Worm (Caenorhabditis elegans) whole organism, L4 larva: ENCODE results near the gene clec-62.

Source experiments
- F26F4.8 ChIP-seq: fragments of 200-800 bp; sonication (Bioruptor generic); conservative IDR thresholded peaks from 2 replicates; pipeline ENCODE4 v1.3.6; 2022; ENCODE audit warnings: missing genetic modification characterization, missing compliant biosample characterization
- ZK546.5 ChIP-seq, 2 experiments: sonication (generic microtip); optimal IDR thresholded peaks; 2 replicates each; lab custom pipeline; 2017; ENCODE audit warnings: missing biosample characterization in 2 of 2, missing genetic modification characterization in 2 of 2
- ceh-28 ChIP-seq: fragments of 150-350 bp; optimal IDR thresholded peaks from 2 replicates; lab custom pipeline; 2014; ENCODE audit warnings: missing biosample characterization, missing genetic modification reagents, missing genetic modification characterization
- cey-2 ChIP-seq: sonication (generic microtip); optimal IDR thresholded peaks from 3 replicates; lab custom pipeline; 2017; ENCODE audit warnings: missing genetic modification characterization, mild to moderate bottlenecking, missing compliant biosample characterization, antibody characterized with exemption, borderline replicate concordance; ENCODE audit not compliant: insufficient read depth
- fkh-10 ChIP-seq: fragments of 150-350 bp; optimal IDR thresholded peaks from 2 replicates; lab custom pipeline; 2014; ENCODE audit warnings: missing biosample characterization, missing genetic modification reagents, missing genetic modification characterization
- jun-1 ChIP-seq: fragments of 150-350 bp; optimal IDR thresholded peaks from 2 replicates; lab custom pipeline; 2014; ENCODE audit warnings: missing biosample characterization, missing genetic modification reagents, missing genetic modification characterization
- mdl-1 ChIP-seq, 2 experiments: fragments of 150-350 bp in 1 of 2; sonication (generic microtip) in 1 of 2; optimal IDR thresholded peaks; 2 replicates each; lab custom pipeline; 2014 to 2017; ENCODE audit warnings: missing biosample characterization in 2 of 2, missing genetic modification characterization in 2 of 2
- mep-1 ChIP-seq: fragments of 150-350 bp; sonication (generic microtip); optimal IDR thresholded peaks from 3 replicates; lab custom pipeline; 2014; ENCODE audit warnings: missing biosample characterization, missing genetic modification characterization
- nhr-6 ChIP-seq: fragments of 150-350 bp; optimal IDR thresholded peaks from 2 replicates; lab custom pipeline; 2014; ENCODE audit warnings: missing biosample characterization, missing genetic modification characterization
- snpc-4 ChIP-seq: fragments of 150-350 bp; optimal IDR thresholded peaks from 2 replicates; lab custom pipeline; 2014; ENCODE audit warnings: missing biosample characterization, missing genetic modification characterization
- spr-3 ChIP-seq: fragments of 200-800 bp; sonication (Bioruptor generic); optimal IDR thresholded peaks from 2 replicates; lab custom pipeline; 2018; ENCODE audit warnings: mild to moderate bottlenecking, missing genetic modification characterization, missing compliant biosample characterization
- tag-97 ChIP-seq: fragments of 200-800 bp; sonication (Bioruptor generic); IDR thresholded peaks from 2 replicates; pipeline ENCODE4 v1.3.6; 2022; ENCODE audit warnings: missing genetic modification characterization, missing compliant biosample characterization
- unc-130 ChIP-seq: sonication (generic microtip); optimal IDR thresholded peaks from 2 replicates; lab custom pipeline; 2016; ENCODE audit warnings: missing genetic modification reagents, missing genetic modification characterization, missing compliant biosample characterization
- unc-62 ChIP-seq, 3 experiments: fragments of 150-350 bp in 1 of 3; sonication (generic microtip); optimal IDR thresholded peaks in 2 of 3; peaks in 1 of 3; 1 replicate in 1 of 3; 2 replicates in 2 of 3; lab custom pipeline; 2014 to 2017; ENCODE audit warnings: missing biosample characterization in 3 of 3, missing genetic modification characterization in 3 of 3, missing genetic modification reagents in 3 of 3, missing genotype in 1 of 3

DNA sequence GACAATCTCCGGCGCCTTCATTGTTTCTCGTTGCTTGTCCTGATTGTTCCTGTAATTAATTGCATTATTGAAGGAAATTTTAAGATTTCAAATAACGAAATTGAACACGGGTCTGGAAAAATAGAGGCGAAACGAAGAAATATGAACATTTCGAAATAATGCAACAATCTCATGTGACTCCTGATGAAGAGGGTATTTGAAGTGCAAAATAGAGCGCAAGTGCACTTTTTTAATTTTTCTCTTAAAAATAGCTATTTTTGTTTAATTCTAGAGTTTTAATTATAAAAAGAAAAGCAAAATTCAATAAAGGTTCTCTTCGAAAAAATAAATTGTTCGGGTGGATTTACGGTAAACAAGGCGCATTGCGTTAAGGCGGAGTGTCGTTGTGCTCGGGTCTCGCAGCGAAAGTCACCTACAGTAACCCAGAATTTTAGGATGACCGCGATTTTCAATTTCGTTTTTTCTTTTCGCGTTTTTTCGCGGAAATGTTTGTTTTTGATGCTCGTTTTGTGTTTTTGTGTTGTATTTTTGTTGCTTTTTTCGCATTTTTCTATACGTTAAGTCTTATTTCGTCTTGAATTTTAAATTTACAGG is 24.1 kb upstream of the clec-62 start, which contains the start of the genes F58G1.2 and wago-4:
- no peak for TF ChIP-seq unc-62 (GFP tag; optimal IDR thresholded peaks at IDR 0.05 in 1 of 2; lab: Kevin White, UChicago)
- TF ChIP-seq unc-62 (tag; optimal IDR thresholded peaks at IDR 0.05; lab: Kevin White, UChicago): no peak
- TF ChIP-seq ZK546.5 (tag; optimal IDR thresholded peaks at IDR 0.05; lab: Kevin White, UChicago): no peak
- no peak for TF ChIP-seq fkh-10
- TF ChIP-seq mep-1: no peak
- TF ChIP-seq F26F4.8 (GFP tag; lab: Robert Waterston, UW): no peak
- TF ChIP-seq jun-1 (tag; lab: Kevin White, UChicago): no peak
- TF ChIP-seq ceh-28 (tag; lab: Kevin White, UChicago): no peak
- no peak for TF ChIP-seq snpc-4
- no peak for TF ChIP-seq mdl-1 (tag; optimal IDR thresholded peaks at IDR 0.05; lab: Kevin White, UChicago)
- TF ChIP-seq spr-3: no peak
- peak; percentile 72 for TF ChIP-seq unc-130 (GFP tag; lab: Kevin White, UChicago)
- TF ChIP-seq tag-97 (GFP tag; lab: Robert Waterston, UW): no peak
- TF ChIP-seq nhr-6 (tag; lab: Kevin White, UChicago): no peak
- no peak for TF ChIP-seq cey-2 (tag; lab: Kevin White, UChicago)
